Fruit fly (Drosophila melanogaster) whole organism, embryonic: ENCODE data around the gene Oatp74D.

ENCODE experiments used
- Asciz ChIP-seq: fragments of 200-800 bp; sonication (Bioruptor generic); optimal IDR thresholded peaks from 2 replicates; lab custom pipeline; 2017; ENCODE audit warnings: missing biosample characterization, mild to moderate bottlenecking, missing genetic modification characterization, missing genetic modification reagents
- Atf6 ChIP-seq: fragments of 200-800 bp; sonication (Bioruptor generic); IDR thresholded peaks from 2 replicates; pipeline ENCODE4 v1.3.6; 2022; ENCODE audit warnings: missing biosample characterization, missing genetic modification characterization
- B-H2 ChIP-seq: fragments of 200-800 bp; sonication (Bioruptor generic); optimal IDR thresholded peaks from 2 replicates; lab custom pipeline; 2018; ENCODE audit warnings: missing biosample characterization, mild to moderate bottlenecking, missing genetic modification characterization
- CG12659 ChIP-seq: fragments of 200-800 bp; sonication (Bioruptor generic); optimal IDR thresholded peaks from 3 replicates; lab custom pipeline; 2017; ENCODE audit warnings: mild to moderate bottlenecking, missing biosample characterization, missing genetic modification reagents, missing genetic modification characterization
- CG13624 ChIP-seq: fragments of 200-800 bp; sonication (Bioruptor generic); optimal IDR thresholded peaks from 2 replicates; lab custom pipeline; 2016; ENCODE audit warnings: missing biosample characterization, missing genetic modification characterization
- CG1529 ChIP-seq: fragments of 200-800 bp; sonication (Bioruptor generic); optimal IDR thresholded peaks from 3 replicates; lab custom pipeline; 2018; ENCODE audit warnings: missing biosample characterization, missing genetic modification characterization
- CG15479 ChIP-seq: fragments of 200-800 bp; sonication (Bioruptor generic); optimal IDR thresholded peaks from 3 replicates; lab custom pipeline; 2019; ENCODE audit warnings: missing biosample characterization, mild to moderate bottlenecking, missing genetic modification characterization, moderate library complexity
- CG17802 ChIP-seq: fragments of 200-800 bp; sonication (Bioruptor generic); optimal IDR thresholded peaks from 2 replicates; lab custom pipeline; 2018; ENCODE audit warnings: missing biosample characterization, mild to moderate bottlenecking, missing genetic modification characterization, moderate library complexity
- CG17829 ChIP-seq: fragments of 200-800 bp; optimal IDR thresholded peaks from 2 replicates; lab custom pipeline; 2019; ENCODE audit warnings: missing biosample characterization, mild to moderate bottlenecking, missing genetic modification characterization, moderate library complexity
- CG2116 ChIP-seq: fragments of 200-800 bp; sonication (Bioruptor generic); optimal IDR thresholded peaks from 3 replicates; lab custom pipeline; 2018; ENCODE audit warnings: missing biosample characterization, mild to moderate bottlenecking, missing genetic modification characterization
- CG30020 ChIP-seq: fragments of 200-800 bp; optimal IDR thresholded peaks from 2 replicates; lab custom pipeline; 2019; ENCODE audit warnings: missing biosample characterization, mild to moderate bottlenecking, missing genetic modification characterization, moderate library complexity
- CG32767 ChIP-seq: fragments of 200-800 bp; sonication (Bioruptor generic); IDR thresholded peaks from 2 replicates; pipeline ENCODE4 v1.3.6; 2022; ENCODE audit warnings: missing biosample characterization, missing genetic modification characterization
- CG33213 ChIP-seq: fragments of 200-800 bp; sonication (Bioruptor generic); optimal IDR thresholded peaks from 3 replicates; lab custom pipeline; 2016; ENCODE audit warnings: missing biosample characterization, missing genetic modification characterization
- CG4854 ChIP-seq: fragments of 200-800 bp; sonication (Bioruptor generic); optimal IDR thresholded peaks from 2 replicates; lab custom pipeline; 2016; ENCODE audit warnings: missing biosample characterization, missing genetic modification characterization, inconsistent platforms
- CG6683 ChIP-seq: fragments of 200-800 bp; sonication (Bioruptor generic); optimal IDR thresholded peaks from 2 replicates; lab custom pipeline; 2017; ENCODE audit warnings: missing biosample characterization, mild to moderate bottlenecking, missing genetic modification characterization, missing genetic modification reagents
- CG9437 ChIP-seq: fragments of 200-800 bp; sonication (Bioruptor generic); optimal IDR thresholded peaks from 2 replicates; lab custom pipeline; 2018; ENCODE audit warnings: missing biosample characterization, mild to moderate bottlenecking, missing genetic modification characterization
- Doc3 ChIP-seq: fragments of 200-800 bp; sonication (Bioruptor generic); IDR thresholded peaks from 3 replicates; pipeline ENCODE4 v1.3.6; 2022; ENCODE audit warnings: missing biosample characterization, missing genetic modification characterization; ENCODE audit not compliant: partially characterized antibody
- Fer1 ChIP-seq: fragments of 200-800 bp; sonication (Bioruptor generic); optimal IDR thresholded peaks from 2 replicates; lab custom pipeline; 2017; ENCODE audit warnings: missing biosample characterization, mild to moderate bottlenecking, missing genetic modification characterization
- Fer2 ChIP-seq: fragments of 200-800 bp; sonication (Bioruptor generic); optimal IDR thresholded peaks from 2 replicates; lab custom pipeline; 2018; ENCODE audit warnings: missing biosample characterization, mild to moderate bottlenecking, missing genetic modification characterization, moderate library complexity
- Hand ChIP-seq: fragments of 200-800 bp; sonication (Bioruptor generic); optimal IDR thresholded peaks from 2 replicates; lab custom pipeline; 2017; ENCODE audit warnings: mild to moderate bottlenecking, missing biosample characterization, missing genetic modification reagents, missing genetic modification characterization
- Hr3 ChIP-seq: fragments of 200-800 bp; sonication (Bioruptor generic); optimal IDR thresholded peaks from 3 replicates; lab custom pipeline; 2016; ENCODE audit warnings: missing biosample characterization, missing genetic modification characterization
- MESR4 ChIP-seq: fragments of 200-800 bp; sonication (Bioruptor generic); optimal IDR thresholded peaks from 2 replicates; lab custom pipeline; 2018; ENCODE audit warnings: missing biosample characterization, mild to moderate bottlenecking, missing genetic modification characterization, moderate library complexity
- Nf-YA ChIP-seq: fragments of 200-800 bp; sonication (Bioruptor generic); IDR thresholded peaks from 2 replicates; pipeline ENCODE4 v1.3.6; 2022; ENCODE audit warnings: missing biosample characterization, missing genetic modification characterization
- amos ChIP-seq: fragments of 200-800 bp; sonication (Bioruptor generic); IDR thresholded peaks from 2 replicates; pipeline ENCODE4 v1.3.6; 2022; ENCODE audit warnings: missing biosample characterization, missing genetic modification characterization; ENCODE audit not compliant: partially characterized antibody
- aop ChIP-seq: fragments of 200-800 bp; sonication (Bioruptor generic); IDR thresholded peaks from 2 replicates; pipeline ENCODE4 v1.3.6; 2022; ENCODE audit warnings: missing biosample characterization, missing genetic modification characterization
- ato ChIP-seq: fragments of 200-800 bp; sonication (Bioruptor generic); IDR thresholded peaks from 2 replicates; pipeline ENCODE4 v1.3.6; 2022; ENCODE audit warnings: missing biosample characterization, missing genetic modification characterization; ENCODE audit not compliant: partially characterized antibody
- cad ChIP-seq: fragments of >200 bp; optimal IDR thresholded peaks from 2 replicates; lab custom pipeline; 2017; ENCODE audit warnings: missing biosample characterization, missing genetic modification characterization
- chif ChIP-seq, 2 experiments: fragments of 200-800 bp; sonication (Bioruptor generic); optimal IDR thresholded peaks; 3 replicates each; lab custom pipeline; 2016; ENCODE audit warnings: missing biosample characterization in 2 of 2, missing genetic modification characterization in 2 of 2
- ci ChIP-seq: fragments of 200-800 bp; sonication (Bioruptor generic); IDR thresholded peaks from 3 replicates; pipeline ENCODE4 v1.3.6; 2022; ENCODE audit warnings: missing biosample characterization, missing genetic modification characterization
- cwo ChIP-seq: fragments of 200-800 bp; sonication (Bioruptor generic); optimal IDR thresholded peaks from 3 replicates; lab custom pipeline; 2017; ENCODE audit warnings: missing biosample characterization, missing genetic modification characterization, mild to moderate bottlenecking, moderate library complexity, missing genetic modification reagents
- fd102C ChIP-seq: fragments of 200-800 bp; sonication (Bioruptor generic); optimal IDR thresholded peaks from 2 replicates; lab custom pipeline; 2018; ENCODE audit warnings: missing biosample characterization, mild to moderate bottlenecking, missing genetic modification characterization, moderate library complexity
- fd64A ChIP-seq: fragments of 200-800 bp; sonication (Bioruptor generic); optimal IDR thresholded peaks from 3 replicates; lab custom pipeline; 2018; ENCODE audit warnings: missing biosample characterization, mild to moderate bottlenecking, missing genetic modification characterization
- gfzf ChIP-seq: fragments of 200-800 bp; sonication (Bioruptor generic); optimal IDR thresholded peaks from 2 replicates; lab custom pipeline; 2016; ENCODE audit warnings: missing biosample characterization, mild to moderate bottlenecking, missing genetic modification characterization, moderate library complexity
- jumu ChIP-seq: fragments of 200-800 bp; sonication (Bioruptor generic); optimal IDR thresholded peaks from 3 replicates; lab custom pipeline; 2016; ENCODE audit warnings: missing biosample characterization, missing genetic modification characterization
- luna ChIP-seq: fragments of 200-800 bp; sonication (Bioruptor generic); optimal IDR thresholded peaks from 2 replicates; lab custom pipeline; 2016; ENCODE audit warnings: missing biosample characterization, missing genetic modification characterization
- mld ChIP-seq: fragments of 200-800 bp; sonication (Bioruptor generic); IDR thresholded peaks from 3 replicates; pipeline ENCODE4 v1.3.6; 2022; ENCODE audit warnings: missing biosample characterization, missing genetic modification characterization; ENCODE audit not compliant: partially characterized antibody
- nmo ChIP-seq: fragments of 200-800 bp; sonication (Bioruptor generic); optimal IDR thresholded peaks from 2 replicates; lab custom pipeline; 2018; ENCODE audit warnings: missing biosample characterization, mild to moderate bottlenecking, missing genetic modification characterization, moderate library complexity
- otp ChIP-seq: fragments of 200-800 bp; sonication (Bioruptor generic); IDR thresholded peaks from 3 replicates; pipeline ENCODE4, ENCODE4 v1.3.6; 2022; ENCODE audit warnings: missing biosample characterization, missing genetic modification characterization
- row ChIP-seq: fragments of 200-800 bp; sonication (Bioruptor generic); IDR thresholded peaks from 3 replicates; pipeline ENCODE4 v1.3.6; 2022; ENCODE audit warnings: missing biosample characterization, missing genetic modification characterization
- sc ChIP-seq, 3 experiments: fragments of >200 bp in 2 of 3; fragments of 200-800 bp in 1 of 3; sonication (Bioruptor generic) in 1 of 3; optimal IDR thresholded peaks; 2 replicates in 2 of 3; 3 replicates in 1 of 3; lab custom pipeline; 2017; ENCODE audit warnings: mild to moderate bottlenecking in 1 of 3, missing biosample characterization in 1 of 3, missing genetic modification characterization in 1 of 3, missing genetic modification reagents in 1 of 3
- scrt ChIP-seq: fragments of 200-800 bp; sonication (Bioruptor generic); optimal IDR thresholded peaks from 2 replicates; lab custom pipeline; 2018; ENCODE audit warnings: missing biosample characterization, mild to moderate bottlenecking, missing genetic modification characterization, moderate library complexity
- tll ChIP-seq, 2 experiments: fragments of 200-800 bp in 1 of 2; fragments of >200 bp in 1 of 2; sonication (Bioruptor generic) in 1 of 2; optimal IDR thresholded peaks; 2 replicates each; lab custom pipeline; 2017 to 2019; ENCODE audit warnings: missing biosample characterization in 2 of 2, missing genetic modification characterization in 2 of 2, mild to moderate bottlenecking in 1 of 2, moderate library complexity in 1 of 2
- wdn ChIP-seq: fragments of 200-800 bp; sonication (Bioruptor generic); IDR thresholded peaks from 2 replicates; pipeline ENCODE4 v1.3.6; 2022; ENCODE audit warnings: missing biosample characterization, missing genetic modification characterization
- zen ChIP-seq: fragments of 200-800 bp; sonication (Bioruptor generic); optimal IDR thresholded peaks from 3 replicates; lab custom pipeline; 2018; ENCODE audit warnings: missing biosample characterization, mild to moderate bottlenecking, missing genetic modification characterization, moderate library complexity
- zfh2 ChIP-seq: fragments of 200-800 bp; sonication (Bioruptor generic); optimal IDR thresholded peaks from 2 replicates; lab custom pipeline; 2016; ENCODE audit warnings: missing biosample characterization, missing genetic modification characterization

Oatp74D gene

DNA sequence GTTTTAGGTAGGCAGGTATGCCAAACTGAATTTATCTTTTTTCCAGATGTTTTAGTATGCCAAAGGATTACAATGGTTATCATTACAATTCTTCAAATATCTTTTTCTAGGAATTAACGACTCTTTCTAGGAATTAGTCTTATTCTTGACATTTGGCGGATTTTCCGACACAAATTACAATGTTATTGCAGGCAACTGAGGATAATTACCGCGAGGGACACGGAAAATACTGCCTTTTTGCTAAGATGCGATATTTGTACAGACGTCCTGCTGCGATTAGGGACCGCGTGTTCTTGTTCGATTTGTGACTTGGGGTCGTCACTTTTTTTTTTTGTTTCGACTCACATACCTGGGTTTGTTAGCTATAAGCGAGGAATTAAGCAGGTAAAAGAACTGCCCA is 68.9 kb downstream of the Oatp74D start:
- TF ChIP-seq cad (GFP tag; lab: Kevin White, UChicago) (peak; percentile 67), scrt (GFP tag; lab: Kevin White, UChicago) (no peak), tll (GFP tag; optimal IDR thresholded peaks at IDR 0.05; lab: Kevin White, UChicago) (peak in 1 of 2 experiments; percentile 95), zen (tag; lab: Kevin White, UChicago) (peak; percentile 96), chif (GFP tag; optimal IDR thresholded peaks at IDR 0.05; lab: Kevin White, UChicago) (no peak), CG15479 (GFP tag; lab: Kevin White, UChicago) (peak; percentile 61)
- TF ChIP-seq, all 482 proteins: peak for 4

DNA sequence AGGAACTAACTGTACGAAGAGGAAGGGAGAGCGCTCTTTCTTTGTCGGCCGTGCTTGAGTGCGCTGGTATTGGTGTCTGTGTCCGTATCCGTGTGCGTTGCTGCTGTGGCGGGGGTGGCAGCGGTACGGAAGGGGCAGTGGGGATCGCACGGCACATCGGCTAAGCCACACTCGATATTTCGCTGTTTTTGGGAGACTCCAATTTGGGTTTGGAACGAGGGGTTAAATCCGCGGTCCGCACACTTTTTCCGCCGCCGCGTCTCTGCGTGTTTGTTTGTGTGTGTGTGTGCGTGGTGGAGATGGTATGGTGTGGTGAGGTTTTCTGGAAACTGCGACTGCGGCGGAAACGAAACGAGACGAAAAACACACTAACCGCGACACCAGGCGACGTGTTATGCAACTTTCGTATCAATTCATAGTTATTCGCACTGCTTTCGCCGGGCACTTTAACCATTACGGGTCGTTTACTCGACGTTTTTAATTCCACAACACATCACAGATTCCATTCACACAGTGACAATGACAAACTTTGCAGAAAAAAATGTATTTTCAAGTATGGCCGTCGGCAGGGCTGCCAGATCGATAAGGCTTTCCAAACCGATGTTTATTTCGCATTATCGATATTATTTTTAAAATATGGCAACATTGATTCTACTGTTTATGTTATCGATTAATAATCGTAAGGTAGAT is 70.4 kb downstream of the Oatp74D start, which contains the start of gene CycT:
Gene CycT (minus strand): TSS at position 574 of the 690 bp plus-strand sequence.
- TF ChIP-seq mld (peak; percentile 79; the same call in 2 of the 3 replicates), CG33213 (peak; percentile 10), cwo (GFP tag; lab: Kevin White, UChicago) (peak; percentile 31), CG13624 (GFP tag; lab: Kevin White, UChicago) (peak; percentile 54), ci (GFP tag; lab: Robert Waterston, UW) (peak; percentile 63; the same call in 2 of the 3 replicates), otp (no peak), CG30020 (peak; percentile 50), CG6683 (no peak), Atf6 (GFP tag; lab: Robert Waterston, UW) (peak; percentile 25; the same call in 1 of the 2 replicates), CG1529 (GFP tag; lab: Kevin White, UChicago) (peak; percentile 5), CG12659 (GFP tag; lab: Kevin White, UChicago) (peak; percentile 94), Nf-YA (GFP tag; lab: Robert Waterston, UW) (no peak), CG32767 (GFP tag; lab: Robert Waterston, UW) (peak; percentile 48), fd102C (no peak), CG4854 (GFP tag; lab: Kevin White, UChicago) (no peak), ato (peak; percentile 89), sc (optimal IDR thresholded peaks at IDR 0.05; lab: Kevin White, UChicago) (no peak), sc (GFP tag; optimal IDR thresholded peaks at IDR 0.05; lab: Kevin White, UChicago) (no peak), aop (GFP tag; lab: Robert Waterston, UW) (no peak), Hr3 (GFP tag; lab: Kevin White, UChicago) (no peak), CG17802 (tag; lab: Kevin White, UChicago) (peak; percentile 32), row (GFP tag; lab: Robert Waterston, UW) (peak; percentile 29; the same call in 1 of the 3 replicates), CG17829 (peak; percentile 53), Fer1 (GFP tag; lab: Kevin White, UChicago) (peak; percentile 85), Hand (peak; percentile 61), CG9437 (GFP tag; lab: Kevin White, UChicago) (peak; percentile 19), Fer2 (tag; lab: Kevin White, UChicago) (peak; percentile 8), Asciz (GFP tag; lab: Kevin White, UChicago) (peak; percentile 15), MESR4 (GFP tag; lab: Kevin White, UChicago) (peak; percentile 98), luna (GFP tag; lab: Kevin White, UChicago) (no peak), gfzf (GFP tag; lab: Kevin White, UChicago) (peak; percentile 37), jumu (GFP tag; lab: Kevin White, UChicago) (peak; percentile 33), B-H2 (peak; percentile 29), wdn (GFP tag; lab: Robert Waterston, UW) (0 out of 2 replicates have a peak, but pooled peaks have one; percentile 17), Doc3 (GFP tag; lab: Robert Waterston, UW) (peak; percentile 82), CG2116 (GFP tag; lab: Kevin White, UChicago) (peak; percentile 86), amos (GFP tag; lab: Robert Waterston, UW) (peak; percentile 95), fd64A (GFP tag; lab: Kevin White, UChicago) (peak; percentile 39), nmo (peak; percentile 47), zfh2 (GFP tag; lab: Kevin White, UChicago) (no peak)
